Worm (Caenorhabditis elegans) whole organism, L2 larva: Measurements from ENCODE around the gene D1005.2.

Source experiments
- C34F6.9 ChIP-seq: fragments of 150-350 bp; optimal IDR thresholded peaks from 2 replicates; lab custom pipeline; 2014; ENCODE audit warnings: missing biosample characterization, missing genetic modification characterization
- F13H6.1 ChIP-seq: sonication (generic microtip); optimal IDR thresholded peaks from 2 replicates; lab custom pipeline; 2016; ENCODE audit warnings: missing genetic modification characterization, missing compliant biosample characterization
- R02D3.7 ChIP-seq: fragments of 150-350 bp; optimal IDR thresholded peaks from 2 replicates; lab custom pipeline; 2014; ENCODE audit warnings: missing biosample characterization, missing genetic modification characterization
- Y55F3AM.14 ChIP-seq: fragments of 200-800 bp; sonication (Bioruptor generic); optimal IDR thresholded peaks from 2 replicates; lab custom pipeline; 2018; ENCODE audit warnings: mild to moderate bottlenecking, missing genetic modification characterization, missing compliant biosample characterization
- ZK546.5 ChIP-seq: sonication (generic microtip); optimal IDR thresholded peaks from 2 replicates; lab custom pipeline; 2017; ENCODE audit warnings: missing biosample characterization, missing genetic modification characterization
- alr-1 ChIP-seq: fragments of 150-350 bp; optimal IDR thresholded peaks from 2 replicates; lab custom pipeline; 2014; ENCODE audit warnings: missing biosample characterization, missing genetic modification characterization
- ama-1 ChIP-seq: fragments of 150-350 bp; optimal IDR thresholded peaks from 2 replicates; lab custom pipeline; 2018; ENCODE audit warnings: inconsistent platforms
- blmp-1 ChIP-seq: sonication (generic microtip); optimal IDR thresholded peaks from 2 replicates; lab custom pipeline; 2017; ENCODE audit warnings: missing genetic modification characterization, mild to moderate bottlenecking, missing compliant biosample characterization, antibody characterized with exemption, moderate library complexity; ENCODE audit not compliant: insufficient read depth
- ceh-16 ChIP-seq: fragments of 150-350 bp; optimal IDR thresholded peaks from 2 replicates; lab custom pipeline; 2014; ENCODE audit warnings: missing biosample characterization, missing genetic modification characterization
- ceh-82 ChIP-seq: fragments of 150-350 bp; optimal IDR thresholded peaks from 2 replicates; lab custom pipeline; 2014; ENCODE audit warnings: missing biosample characterization, missing genetic modification characterization
- crh-2 ChIP-seq: sonication (generic microtip); optimal IDR thresholded peaks from 2 replicates; lab custom pipeline; 2017; ENCODE audit warnings: missing biosample characterization, missing genetic modification characterization
- egl-27 ChIP-seq: sonication (generic microtip); optimal IDR thresholded peaks from 3 replicates; lab custom pipeline; 2017; ENCODE audit warnings: missing biosample characterization, missing genetic modification reagents, missing genetic modification characterization
- elt-3 ChIP-seq: sonication (generic microtip); optimal IDR thresholded peaks from 2 replicates; lab custom pipeline; 2017; ENCODE audit warnings: missing biosample characterization, missing genetic modification characterization
- fos-1 ChIP-seq: fragments of 150-350 bp; optimal IDR thresholded peaks from 2 replicates; lab custom pipeline; 2014; ENCODE audit warnings: missing biosample characterization, missing genetic modification characterization
- gmeb-1 ChIP-seq: fragments of 150-350 bp; optimal IDR thresholded peaks from 2 replicates; lab custom pipeline; 2014; ENCODE audit warnings: missing biosample characterization, missing genetic modification characterization
- lin-11 ChIP-seq: fragments of 150-350 bp; sonication (generic microtip); optimal IDR thresholded peaks from 2 replicates; lab custom pipeline; 2014; ENCODE audit warnings: missing biosample characterization, missing genetic modification characterization, inconsistent platforms, mixed read lengths
- lin-13 ChIP-seq: fragments of 150-350 bp; optimal IDR thresholded peaks from 2 replicates; lab custom pipeline; 2014; ENCODE audit warnings: missing biosample characterization, missing genetic modification reagents, missing genetic modification characterization
- lsy-2 ChIP-seq, 2 experiments: fragments of 150-350 bp in 1 of 2; sonication (generic microtip) in 1 of 2; optimal IDR thresholded peaks; 2 replicates each; lab custom pipeline; 2014 to 2017; ENCODE audit warnings: missing biosample characterization in 2 of 2, missing genetic modification characterization in 2 of 2
- mab-5 ChIP-seq: fragments of 150-350 bp; optimal IDR thresholded peaks from 2 replicates; lab custom pipeline; 2014; ENCODE audit warnings: missing biosample characterization, missing genetic modification characterization
- mbf-1 ChIP-seq: sonication (generic microtip); optimal IDR thresholded peaks from 2 replicates; lab custom pipeline; 2017; ENCODE audit warnings: missing biosample characterization, missing genetic modification characterization
- mdl-1 ChIP-seq, 2 experiments: fragments of 150-350 bp in 1 of 2; sonication (generic microtip) in 1 of 2; optimal IDR thresholded peaks; 2 replicates each; lab custom pipeline; 2017; ENCODE audit warnings: missing biosample characterization in 2 of 2, missing genetic modification characterization in 2 of 2
- nhr-12 ChIP-seq: fragments of 150-350 bp; optimal IDR thresholded peaks from 2 replicates; lab custom pipeline; 2014; ENCODE audit warnings: missing biosample characterization, missing genetic modification characterization
- nhr-129 ChIP-seq: fragments of 150-350 bp; optimal IDR thresholded peaks from 2 replicates; lab custom pipeline; 2014; ENCODE audit warnings: missing biosample characterization, missing genetic modification characterization
- nhr-21 ChIP-seq: fragments of 150-350 bp; optimal IDR thresholded peaks from 2 replicates; lab custom pipeline; 2014; ENCODE audit warnings: missing biosample characterization, missing genetic modification characterization
- nhr-23 ChIP-seq: fragments of 150-350 bp; optimal IDR thresholded peaks from 2 replicates; lab custom pipeline; 2014; ENCODE audit warnings: missing biosample characterization, missing genetic modification reagents, missing genetic modification characterization
- nhr-237 ChIP-seq: fragments of 150-350 bp; optimal IDR thresholded peaks from 2 replicates; lab custom pipeline; 2014; ENCODE audit warnings: missing biosample characterization, missing genetic modification characterization
- nhr-25 ChIP-seq: fragments of 150-350 bp; sonication (generic microtip); optimal IDR thresholded peaks from 3 replicates; lab custom pipeline; 2014; ENCODE audit warnings: missing biosample characterization, missing genetic modification characterization
- nhr-6 ChIP-seq: fragments of 150-350 bp; optimal IDR thresholded peaks from 2 replicates; lab custom pipeline; 2014; ENCODE audit warnings: missing biosample characterization, missing genetic modification characterization
- nhr-77 ChIP-seq: fragments of 150-350 bp; optimal IDR thresholded peaks from 2 replicates; lab custom pipeline; 2014; ENCODE audit warnings: missing biosample characterization, missing genetic modification characterization
- peb-1 ChIP-seq: fragments of 150-350 bp; optimal IDR thresholded peaks from 2 replicates; lab custom pipeline; 2014; ENCODE audit warnings: missing biosample characterization, missing genetic modification characterization
- sem-4 ChIP-seq: fragments of 150-350 bp; optimal IDR thresholded peaks from 2 replicates; lab custom pipeline; 2014; ENCODE audit warnings: missing biosample characterization, missing genetic modification reagents, missing genetic modification characterization
- skn-1 ChIP-seq: sonication (generic microtip); optimal IDR thresholded peaks from 2 replicates; lab custom pipeline; 2017; ENCODE audit warnings: missing biosample characterization, missing genetic modification characterization
- sma-3 ChIP-seq: sonication (generic microtip); optimal IDR thresholded peaks from 2 replicates; lab custom pipeline; 2016; ENCODE audit warnings: missing genetic modification reagents, missing genetic modification characterization, missing compliant biosample characterization
- sma-9 ChIP-seq, 2 experiments: fragments of 150-350 bp in 1 of 2; sonication (generic microtip) in 1 of 2; optimal IDR thresholded peaks; 2 replicates each; lab custom pipeline; 2014 to 2016; ENCODE audit warnings: missing genetic modification characterization in 2 of 2, mild to moderate bottlenecking in 1 of 2, missing biosample characterization in 1 of 2, missing compliant biosample characterization in 1 of 2, missing genetic modification reagents in 1 of 2, moderate library complexity in 1 of 2
- snpc-4 ChIP-seq: fragments of 150-350 bp; optimal IDR thresholded peaks from 2 replicates; lab custom pipeline; 2014; ENCODE audit warnings: missing biosample characterization, missing genetic modification characterization
- unc-39 ChIP-seq: fragments of 150-350 bp; optimal IDR thresholded peaks from 2 replicates; lab custom pipeline; 2014; ENCODE audit warnings: missing biosample characterization, missing genetic modification characterization
- unc-55 ChIP-seq: fragments of 150-350 bp; sonication (generic microtip); optimal IDR thresholded peaks from 3 replicates; lab custom pipeline; 2014; ENCODE audit warnings: missing biosample characterization, missing genetic modification reagents, missing genetic modification characterization
- unc-62 ChIP-seq: fragments of 150-350 bp; optimal IDR thresholded peaks from 2 replicates; lab custom pipeline; 2014; ENCODE audit warnings: missing biosample characterization, missing genetic modification reagents, missing genetic modification characterization
- zag-1 ChIP-seq: fragments of 150-350 bp; optimal IDR thresholded peaks from 2 replicates; lab custom pipeline; 2014; ENCODE audit warnings: missing biosample characterization, missing genetic modification characterization
- ztf-4 ChIP-seq: fragments of 150-350 bp; optimal IDR thresholded peaks from 2 replicates; lab custom pipeline; 2014; ENCODE audit warnings: missing biosample characterization, missing genetic modification characterization

The D1005.2 gene

ce11 chrX:1451240-1451639 is 7.6 kb upstream of the D1005.2 start:
- TF ChIP-seq ZK546.5 (tag; lab: Kevin White, UChicago) = no peak
- TF ChIP-seq gmeb-1 (tag; lab: Kevin White, UChicago) = no peak
- no peak for TF ChIP-seq fos-1
- no peak for TF ChIP-seq sma-3 (GFP tag; lab: Kevin White, UChicago)
- no peak for TF ChIP-seq ceh-16 (tag; lab: Kevin White, UChicago)
- no peak for TF ChIP-seq sma-9 (GFP tag; optimal IDR thresholded peaks at IDR 0.05; lab: Kevin White, UChicago)
- no peak for TF ChIP-seq sma-9 (tag; optimal IDR thresholded peaks at IDR 0.05; lab: Kevin White, UChicago)
- TF ChIP-seq ceh-82 = no peak
- no peak for TF ChIP-seq lsy-2 (tag; optimal IDR thresholded peaks at IDR 0.05; lab: Kevin White, UChicago)
- TF ChIP-seq ztf-4 (tag; lab: Kevin White, UChicago) = no peak
- TF ChIP-seq nhr-23 = no peak
- no peak for TF ChIP-seq elt-3
- TF ChIP-seq nhr-237 (tag; lab: Kevin White, UChicago) = no peak
- TF ChIP-seq Y55F3AM.14 (GFP tag; lab: Kevin White, UChicago) = no peak
- TF ChIP-seq, all 48 proteins: peak for 0

ce11 chrX:1451816-1452602 is 6.8 kb upstream of the D1005.2 start:
- TF ChIP-seq F13H6.1 (tag; lab: Kevin White, UChicago) = peak; percentile 20
- peak; percentile 83 for TF ChIP-seq ama-1
- peak; percentile 32 for TF ChIP-seq ztf-4 (tag; lab: Kevin White, UChicago)
- no peak for TF ChIP-seq ceh-82
- no peak for TF ChIP-seq nhr-12
- TF ChIP-seq peb-1 (tag; lab: Kevin White, UChicago) = no peak
- no peak for TF ChIP-seq Y55F3AM.14 (GFP tag; lab: Kevin White, UChicago)
- TF ChIP-seq zag-1 = no peak

ce11 chrX:1453770-1454169 is 5.1 kb upstream of the D1005.2 start, which contains the start of gene cebp-1:
Gene cebp-1, minus strand, starts transcription at chrX:1453868.
- peak; percentile 85 for TF ChIP-seq sma-9 (GFP tag; optimal IDR thresholded peaks at IDR 0.05; lab: Kevin White, UChicago)
- no peak for TF ChIP-seq sma-9 (tag; optimal IDR thresholded peaks at IDR 0.05; lab: Kevin White, UChicago)
- no peak for TF ChIP-seq mbf-1
- TF ChIP-seq crh-2 = no peak
- peak; percentile 30 for TF ChIP-seq ama-1
- peak; percentile 36 for TF ChIP-seq unc-55 (GFP tag; lab: Kevin White, UChicago)
- TF ChIP-seq sma-3 (GFP tag; lab: Kevin White, UChicago) = peak; percentile 23
- TF ChIP-seq lin-11 (tag; lab: Kevin White, UChicago) = no peak
- TF ChIP-seq egl-27 (tag; lab: Kevin White, UChicago) = peak; percentile 33
- peak; percentile 89 for TF ChIP-seq fos-1
- TF ChIP-seq F13H6.1 (tag; lab: Kevin White, UChicago) = peak; percentile 18
- TF ChIP-seq blmp-1 (tag; lab: Kevin White, UChicago) = peak; percentile 63
- TF ChIP-seq lsy-2 (tag; optimal IDR thresholded peaks at IDR 0.05; lab: Kevin White, UChicago) = peak in 1 of 2 experiments; percentile 7

ce11 chrX:1454385-1454784 is 4.4 kb upstream of the D1005.2 start:
- TF ChIP-seq ceh-16 (tag; lab: Kevin White, UChicago) (peak; percentile 77), unc-55 (GFP tag; lab: Kevin White, UChicago) (peak; percentile 76), nhr-21 (peak; percentile 89), skn-1 (peak; percentile 75), lin-11 (tag; lab: Kevin White, UChicago) (peak; percentile 79), mbf-1 (no peak), lsy-2 (tag; optimal IDR thresholded peaks at IDR 0.05; lab: Kevin White, UChicago) (peak; percentile 70 to 79), nhr-6 (tag; lab: Kevin White, UChicago) (peak; percentile 80), egl-27 (tag; lab: Kevin White, UChicago) (peak; percentile 68), fos-1 (peak; percentile 100), zag-1 (peak; percentile 82), sma-3 (GFP tag; lab: Kevin White, UChicago) (peak; percentile 94), nhr-77 (tag; lab: Kevin White, UChicago) (peak; percentile 12), nhr-25 (peak; percentile 89), R02D3.7 (tag; lab: Kevin White, UChicago) (no peak), unc-39 (tag; lab: Kevin White, UChicago) (peak; percentile 22), gmeb-1 (tag; lab: Kevin White, UChicago) (peak; percentile 67), crh-2 (peak; percentile 91), ceh-82 (peak; percentile 85), mab-5 (tag; lab: Kevin White, UChicago) (peak; percentile 61), sma-9 (GFP tag; optimal IDR thresholded peaks at IDR 0.05; lab: Kevin White, UChicago) (peak; percentile 93), sma-9 (tag; optimal IDR thresholded peaks at IDR 0.05; lab: Kevin White, UChicago) (no peak), peb-1 (tag; lab: Kevin White, UChicago) (no peak), mdl-1 (tag; optimal IDR thresholded peaks at IDR 0.05; lab: Kevin White, UChicago) (peak; percentile 75 to 82), nhr-129 (peak; percentile 100), nhr-23 (no peak), C34F6.9 (tag; lab: Kevin White, UChicago) (peak; percentile 83), sem-4 (tag; lab: Kevin White, UChicago) (peak; percentile 54), ama-1 (no peak), alr-1 (tag; lab: Kevin White, UChicago) (no peak), lin-13 (GFP tag; lab: Kevin White, UChicago) (peak; percentile 83), nhr-237 (tag; lab: Kevin White, UChicago) (no peak), blmp-1 (tag; lab: Kevin White, UChicago) (peak; percentile 81), snpc-4 (peak; percentile 22), ZK546.5 (tag; lab: Kevin White, UChicago) (no peak), unc-62 (GFP tag; lab: Kevin White, UChicago) (peak; percentile 59), Y55F3AM.14 (GFP tag; lab: Kevin White, UChicago) (peak; percentile 68)
